Worm (Caenorhabditis elegans) whole organism, L3 larva: ENCODE data around the gene T26C5.4.

Experiments used
- ZK546.5 ChIP-seq: sonication (generic microtip); optimal IDR thresholded peaks from 2 replicates; lab custom pipeline; 2017; ENCODE audit warnings: missing biosample characterization, missing genetic modification characterization
- elt-3 ChIP-seq, 3 experiments: fragments of 150-350 bp in 1 of 3; sonication (generic microtip) in 2 of 3; optimal IDR thresholded peaks; 2 replicates in 2 of 3; 4 replicates in 1 of 3; lab custom pipeline; 2014 to 2017; ENCODE audit warnings: missing biosample characterization in 3 of 3, missing genetic modification characterization in 3 of 3
- jun-1 ChIP-seq: fragments of 150-350 bp; optimal IDR thresholded peaks from 2 replicates; lab custom pipeline; 2014; ENCODE audit warnings: missing biosample characterization, missing genetic modification reagents, missing genetic modification characterization
- lin-39 ChIP-seq: fragments of 150-350 bp; optimal IDR thresholded peaks from 2 replicates; lab custom pipeline; 2018; ENCODE audit warnings: missing biosample characterization, missing genetic modification reagents, missing genetic modification characterization
- mml-1 ChIP-seq: fragments of 150-350 bp; sonication (generic microtip); optimal IDR thresholded peaks from 3 replicates; lab custom pipeline; 2014; ENCODE audit warnings: missing biosample characterization, missing genetic modification characterization
- nfya-1 ChIP-seq: sonication (generic microtip); optimal IDR thresholded peaks from 2 replicates; lab custom pipeline; 2017; ENCODE audit warnings: missing genetic modification characterization, mild to moderate bottlenecking, missing compliant biosample characterization, antibody characterized with exemption, moderate library complexity; ENCODE audit not compliant: insufficient read depth
- nhr-11 ChIP-seq: fragments of 150-350 bp; optimal IDR thresholded peaks from 2 replicates; lab custom pipeline; 2014; ENCODE audit warnings: missing biosample characterization, missing genetic modification characterization
- nhr-12 ChIP-seq: fragments of 150-350 bp; optimal IDR thresholded peaks from 2 replicates; lab custom pipeline; 2014; ENCODE audit warnings: missing biosample characterization, missing genetic modification characterization
- pha-4 ChIP-seq: fragments of 150-350 bp; optimal IDR thresholded peaks from 2 replicates; lab custom pipeline; 2014; ENCODE audit warnings: missing biosample characterization, missing genetic modification reagents, missing genetic modification characterization
- unc-62 ChIP-seq: fragments of 150-350 bp; sonication (generic microtip); optimal IDR thresholded peaks from 4 replicates; lab custom pipeline; 2014; ENCODE audit warnings: missing biosample characterization, missing genetic modification reagents, missing genetic modification characterization

ce11 chrII:9242804-9243203, 7.5 kb downstream of the T26C5.4 start:
- TF ChIP-seq jun-1 (tag; lab: Kevin White, UChicago) (no peak), mml-1 (tag; lab: Kevin White, UChicago) (no peak), nfya-1 (peak; percentile 54), unc-62 (GFP tag; lab: Kevin White, UChicago) (no peak), lin-39 (tag; lab: Kevin White, UChicago) (no peak), elt-3 (tag; optimal IDR thresholded peaks at IDR 0.05; lab: Kevin White, UChicago) (no peak), nhr-12 (no peak), ZK546.5 (tag; lab: Kevin White, UChicago) (no peak), pha-4 (tag; lab: Kevin White, UChicago) (peak; percentile 94), nhr-11 (tag; lab: Kevin White, UChicago) (no peak)
